Fruit fly (Drosophila melanogaster) whole organism, embryonic: ENCODE results near the gene CG44094.

Experiments
- ATbp ChIP-seq: fragments of 200-800 bp; sonication (Bioruptor generic); optimal IDR thresholded peaks from 2 replicates; lab custom pipeline; 2017; ENCODE audit warnings: missing biosample characterization, mild to moderate bottlenecking, missing genetic modification characterization, missing genetic modification reagents
- Adf1 ChIP-seq: fragments of 200-800 bp; sonication (Bioruptor generic); IDR thresholded peaks from 2 replicates; pipeline ENCODE4 v1.3.6; 2022; ENCODE audit warnings: missing biosample characterization, missing genetic modification characterization
- CG10959 ChIP-seq: fragments of 200-800 bp; sonication (Bioruptor generic); IDR thresholded peaks from 2 replicates; pipeline ENCODE4 v1.3.6; 2022; ENCODE audit warnings: missing biosample characterization, missing genetic modification characterization
- CG11696 ChIP-seq: fragments of 200-800 bp; sonication (Bioruptor generic); IDR thresholded peaks from 2 replicates; pipeline ENCODE4 v1.3.6; 2022; ENCODE audit warnings: missing biosample characterization, missing genetic modification characterization
- CG1602 ChIP-seq: fragments of 200-800 bp; sonication (Bioruptor generic); optimal IDR thresholded peaks from 3 replicates; lab custom pipeline; 2016; ENCODE audit warnings: missing biosample characterization, missing genetic modification characterization
- CG16779 ChIP-seq: fragments of 200-800 bp; sonication (Bioruptor generic); IDR thresholded peaks from 2 replicates; pipeline ENCODE4 v1.3.6; 2022; ENCODE audit warnings: missing biosample characterization, missing genetic modification characterization
- CG17361 ChIP-seq: fragments of 200-800 bp; sonication (Bioruptor generic); IDR thresholded peaks from 3 replicates; pipeline ENCODE4 v1.3.6; 2022; ENCODE audit warnings: missing biosample characterization, missing genetic modification characterization
- CG17568 ChIP-seq: fragments of 200-800 bp; sonication (Bioruptor generic); optimal IDR thresholded peaks from 2 replicates; lab custom pipeline; 2018; ENCODE audit warnings: missing biosample characterization, mild to moderate bottlenecking, missing genetic modification characterization, moderate library complexity
- CG1792 ChIP-seq: fragments of 200-800 bp; sonication (Bioruptor generic); optimal IDR thresholded peaks from 2 replicates; lab custom pipeline; 2016; ENCODE audit warnings: missing biosample characterization, missing genetic modification characterization
- CG18599 ChIP-seq: fragments of 200-800 bp; sonication (Bioruptor generic); optimal IDR thresholded peaks from 3 replicates; lab custom pipeline; 2017; ENCODE audit warnings: missing biosample characterization, missing genetic modification characterization, mild to moderate bottlenecking, moderate library complexity, missing genetic modification reagents
- CG18619 ChIP-seq: fragments of 200-800 bp; sonication (Bioruptor generic); optimal IDR thresholded peaks from 3 replicates; lab custom pipeline; 2017; ENCODE audit warnings: missing biosample characterization, mild to moderate bottlenecking, missing genetic modification characterization
- CG2116 ChIP-seq: fragments of 200-800 bp; sonication (Bioruptor generic); optimal IDR thresholded peaks from 3 replicates; lab custom pipeline; 2018; ENCODE audit warnings: missing biosample characterization, mild to moderate bottlenecking, missing genetic modification characterization
- CG2199 ChIP-seq: fragments of 200-800 bp; sonication (Bioruptor generic); IDR thresholded peaks from 3 replicates; pipeline ENCODE4 v1.3.6; 2022; ENCODE audit warnings: missing biosample characterization, missing genetic modification characterization
- CG2875 ChIP-seq: fragments of 200-800 bp; sonication (Bioruptor generic); optimal IDR thresholded peaks from 2 replicates; lab custom pipeline; 2017; ENCODE audit warnings: missing biosample characterization, mild to moderate bottlenecking, missing genetic modification characterization, missing genetic modification reagents
- CG3163 ChIP-seq: fragments of 200-800 bp; sonication (Bioruptor generic); optimal IDR thresholded peaks from 3 replicates; lab custom pipeline; 2016; ENCODE audit warnings: missing biosample characterization, missing genetic modification characterization
- CG3847 ChIP-seq: fragments of 200-800 bp; sonication (Bioruptor generic); IDR thresholded peaks from 2 replicates; pipeline ENCODE4 v1.3.6; 2022; ENCODE audit warnings: missing biosample characterization, missing genetic modification characterization
- CG4730 ChIP-seq: fragments of 200-800 bp; sonication (Bioruptor generic); IDR thresholded peaks from 2 replicates; pipeline ENCODE4 v1.3.6; 2022; ENCODE audit warnings: missing biosample characterization, missing genetic modification characterization
- CG4854 ChIP-seq: fragments of 200-800 bp; sonication (Bioruptor generic); optimal IDR thresholded peaks from 2 replicates; lab custom pipeline; 2016; ENCODE audit warnings: missing biosample characterization, missing genetic modification characterization, inconsistent platforms
- CG8765 ChIP-seq: fragments of 200-800 bp; sonication (Bioruptor generic); IDR thresholded peaks from 2 replicates; pipeline ENCODE4 v1.3.6; 2022; ENCODE audit warnings: missing biosample characterization, missing genetic modification characterization
- CG9215 ChIP-seq: fragments of 200-800 bp; sonication (Bioruptor generic); IDR thresholded peaks from 2 replicates; pipeline ENCODE4 v1.3.6; 2022; ENCODE audit warnings: missing biosample characterization, missing genetic modification characterization
- CG9437 ChIP-seq: fragments of 200-800 bp; sonication (Bioruptor generic); optimal IDR thresholded peaks from 2 replicates; lab custom pipeline; 2018; ENCODE audit warnings: missing biosample characterization, mild to moderate bottlenecking, missing genetic modification characterization
- Chrac-16 ChIP-seq: fragments of 200-800 bp; sonication (Bioruptor generic); optimal IDR thresholded peaks from 3 replicates; lab custom pipeline; 2016; ENCODE audit warnings: missing biosample characterization, missing genetic modification characterization
- CkIIα-i1 ChIP-seq: fragments of 200-800 bp; sonication (Bioruptor generic); IDR thresholded peaks from 2 replicates; pipeline ENCODE4 v1.3.6; 2022; ENCODE audit warnings: missing biosample characterization, missing genetic modification characterization
- ERR ChIP-seq: fragments of 200-800 bp; sonication (Bioruptor generic); optimal IDR thresholded peaks from 2 replicates; lab custom pipeline; 2016; ENCODE audit warnings: missing biosample characterization, missing genetic modification characterization
- GATAe ChIP-seq: fragments of 200-800 bp; sonication (Bioruptor generic); conservative IDR thresholded peaks from 2 replicates; pipeline ENCODE4 v1.3.6; 2022; ENCODE audit warnings: missing biosample characterization, missing genetic modification characterization
- HHEX ChIP-seq: fragments of 200-800 bp; sonication (Bioruptor generic); optimal IDR thresholded peaks from 3 replicates; lab custom pipeline; 2017; ENCODE audit warnings: missing biosample characterization, mild to moderate bottlenecking, missing genetic modification characterization, missing genetic modification reagents
- Mad ChIP-seq: fragments of 200-800 bp; sonication (Bioruptor generic); optimal IDR thresholded peaks from 2 replicates; lab custom pipeline; 2016; ENCODE audit warnings: missing biosample characterization, missing genetic modification characterization
- Optix ChIP-seq: fragments of 200-800 bp; sonication (Bioruptor generic); IDR thresholded peaks from 3 replicates; pipeline ENCODE4 v1.3.6; 2022; ENCODE audit warnings: missing biosample characterization, missing genetic modification characterization
- PHDP ChIP-seq: fragments of 200-800 bp; sonication (Bioruptor generic); optimal IDR thresholded peaks from 3 replicates; lab custom pipeline; 2018; ENCODE audit warnings: missing biosample characterization, mild to moderate bottlenecking, missing genetic modification characterization, moderate library complexity
- Pdp1 ChIP-seq, 2 experiments: fragments of 200-800 bp; sonication (Bioruptor generic); optimal IDR thresholded peaks; 3 replicates each; lab custom pipeline; 2016; ENCODE audit warnings: missing biosample characterization in 2 of 2, missing genetic modification characterization in 2 of 2, mild to moderate bottlenecking in 1 of 2, moderate library complexity in 1 of 2
- Ptx1 ChIP-seq: fragments of 200-800 bp; sonication (Bioruptor generic); IDR thresholded peaks from 2 replicates; pipeline ENCODE4 v1.3.6; 2022; ENCODE audit warnings: missing biosample characterization, missing genetic modification characterization
- Sox100B ChIP-seq: fragments of 200-800 bp; sonication (Bioruptor generic); optimal IDR thresholded peaks from 3 replicates; lab custom pipeline; 2018; ENCODE audit warnings: missing biosample characterization, mild to moderate bottlenecking, missing genetic modification characterization
- Usf ChIP-seq: fragments of 200-800 bp; sonication (Bioruptor generic); optimal IDR thresholded peaks from 2 replicates; lab custom pipeline; 2017; ENCODE audit warnings: missing genotype, missing biosample characterization, missing genetic modification characterization
- bcd ChIP-seq: fragments of 200-800 bp; sonication (Bioruptor generic); optimal IDR thresholded peaks from 2 replicates; lab custom pipeline; 2017; ENCODE audit warnings: missing biosample characterization, mild to moderate bottlenecking, missing genetic modification characterization
- br ChIP-seq: fragments of >200 bp; optimal IDR thresholded peaks from 2 replicates; lab custom pipeline; 2017
- dan ChIP-seq: fragments of 200-800 bp; sonication (Bioruptor generic); IDR thresholded peaks from 2 replicates; pipeline ENCODE4 v1.3.6; 2022; ENCODE audit warnings: missing biosample characterization, missing genetic modification characterization
- dpn ChIP-seq, 2 experiments: fragments of 200-800 bp; sonication (Bioruptor generic); optimal IDR thresholded peaks; 3 replicates each; lab custom pipeline; 2016; ENCODE audit warnings: missing biosample characterization in 2 of 2, missing genetic modification characterization in 2 of 2
- esg ChIP-seq: fragments of 200-800 bp; sonication (Bioruptor generic); conservative IDR thresholded peaks from 2 replicates; pipeline ENCODE4 v1.3.6; 2022; ENCODE audit warnings: missing biosample characterization, missing genetic modification characterization
- gfzf ChIP-seq: fragments of 200-800 bp; sonication (Bioruptor generic); optimal IDR thresholded peaks from 2 replicates; lab custom pipeline; 2016; ENCODE audit warnings: missing biosample characterization, mild to moderate bottlenecking, missing genetic modification characterization, moderate library complexity
- grau ChIP-seq: fragments of 200-800 bp; optimal IDR thresholded peaks from 3 replicates; lab custom pipeline; 2019; ENCODE audit warnings: missing biosample characterization, mild to moderate bottlenecking, missing genetic modification characterization, moderate library complexity
- lmd ChIP-seq: fragments of 200-800 bp; sonication (Bioruptor generic); IDR thresholded peaks from 2 replicates; pipeline ENCODE4 v1.3.6; 2022; ENCODE audit warnings: missing biosample characterization, missing genetic modification characterization
- mam ChIP-seq: fragments of 200-800 bp; sonication (Bioruptor generic); optimal IDR thresholded peaks from 3 replicates; lab custom pipeline; 2016; ENCODE audit warnings: missing biosample characterization, missing genetic modification characterization
- nerfin-1 ChIP-seq: fragments of 200-800 bp; sonication (Bioruptor generic); optimal IDR thresholded peaks from 3 replicates; lab custom pipeline; 2019; ENCODE audit warnings: missing biosample characterization, mild to moderate bottlenecking, missing genetic modification characterization, moderate library complexity
- nmo ChIP-seq: fragments of 200-800 bp; sonication (Bioruptor generic); optimal IDR thresholded peaks from 2 replicates; lab custom pipeline; 2018; ENCODE audit warnings: missing biosample characterization, mild to moderate bottlenecking, missing genetic modification characterization, moderate library complexity
- shn ChIP-seq: fragments of 200-800 bp; sonication (Bioruptor generic); optimal IDR thresholded peaks from 3 replicates; lab custom pipeline; 2016; ENCODE audit warnings: missing biosample characterization, missing genetic modification characterization
- so ChIP-seq: fragments of 200-800 bp; sonication (Bioruptor generic); IDR thresholded peaks from 3 replicates; pipeline ENCODE4 v1.3.6; 2022; ENCODE audit warnings: missing biosample characterization, missing genetic modification characterization
- sug ChIP-seq: fragments of 200-800 bp; optimal IDR thresholded peaks from 2 replicates; lab custom pipeline; 2019; ENCODE audit warnings: missing biosample characterization, mild to moderate bottlenecking, missing genetic modification characterization, moderate library complexity
- tin ChIP-seq: fragments of 200-800 bp; sonication (Bioruptor generic); optimal IDR thresholded peaks from 3 replicates; lab custom pipeline; 2016; ENCODE audit warnings: missing biosample characterization, missing genetic modification characterization
- wor ChIP-seq: fragments of 200-800 bp; sonication (Bioruptor generic); IDR thresholded peaks from 2 replicates; pipeline ENCODE4 v1.3.6; 2022; ENCODE audit warnings: missing biosample characterization, missing genetic modification characterization
- zf30C ChIP-seq: fragments of 200-800 bp; sonication (Bioruptor generic); optimal IDR thresholded peaks from 3 replicates; lab custom pipeline; 2018; ENCODE audit warnings: missing biosample characterization, mild to moderate bottlenecking, missing genetic modification characterization

Gene CG44094

DNA sequence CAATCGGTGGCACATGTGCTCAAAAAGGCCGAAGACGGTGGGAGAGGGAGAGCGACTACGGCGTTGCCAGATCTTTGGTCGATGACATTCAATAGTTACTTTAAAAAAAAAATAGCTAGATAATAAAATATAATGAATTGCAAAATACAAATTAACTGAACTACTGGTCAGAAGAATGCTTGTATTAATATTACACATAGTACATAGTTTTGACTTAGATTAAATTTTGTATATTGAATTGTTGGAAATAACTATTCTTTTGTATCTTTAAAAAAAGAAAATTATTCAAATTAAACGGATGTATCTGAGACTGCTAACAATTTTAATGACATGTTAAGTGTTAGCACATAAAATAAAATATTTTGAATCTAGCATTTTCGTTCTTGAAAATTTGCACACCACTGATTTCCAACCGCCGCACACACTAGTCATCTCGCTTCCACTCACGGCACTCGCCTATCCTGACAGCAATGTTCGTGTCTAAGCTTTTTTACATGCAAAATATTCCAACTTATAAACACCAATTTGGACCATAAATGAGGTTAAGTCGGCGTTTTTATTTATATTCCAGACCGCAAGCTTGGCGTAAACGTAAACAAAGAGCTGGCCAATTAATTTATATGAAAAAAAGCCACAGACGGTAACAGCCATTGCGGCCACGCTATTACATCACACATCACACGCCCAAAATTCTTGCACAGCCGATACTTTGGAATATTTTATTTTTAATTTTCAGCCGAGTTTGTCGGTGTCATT lies 1.3 kb downstream of the CG44094 start (continued):
- TF ChIP-seq CG8765 (GFP tag; lab: Robert Waterston, UW) = no peak; the same call in 1 of the 2 replicates
- peak; percentile 24 for TF ChIP-seq CG2875 (GFP tag; lab: Kevin White, UChicago)
- peak; percentile 39; the same call in 1 of the 2 replicates for TF ChIP-seq wor (GFP tag; lab: Robert Waterston, UW)
- peak; percentile 52; the same call in 1 of the 2 replicates for TF ChIP-seq CG9215
- no peak for TF ChIP-seq Optix
- TF ChIP-seq Pdp1 (GFP tag; optimal IDR thresholded peaks at IDR 0.05; lab: Kevin White, UChicago) = peak; percentile 47 to 95
- TF ChIP-seq Chrac-16 (GFP tag; lab: Kevin White, UChicago) = peak; percentile 62
- peak; percentile 86 for TF ChIP-seq nmo (GFP tag; lab: Kevin White, UChicago)
- TF ChIP-seq CG16779 (GFP tag; lab: Robert Waterston, UW) = no peak
- peak; percentile 66 for TF ChIP-seq tin (GFP tag; lab: Kevin White, UChicago)
- TF ChIP-seq CG9437 = peak; percentile 73
- TF ChIP-seq Sox100B = peak; percentile 84
- TF ChIP-seq shn (GFP tag; lab: Kevin White, UChicago) = peak; percentile 29
- TF ChIP-seq ATbp (GFP tag; lab: Kevin White, UChicago) = peak; percentile 43
- 0 out of 3 replicates have a peak, but pooled peaks have one; percentile 48 for TF ChIP-seq so
- peak; percentile 78 for TF ChIP-seq CG1602
- TF ChIP-seq dan = no peak
- TF ChIP-seq CG18599 (GFP tag; lab: Kevin White, UChicago) = peak; percentile 84
- TF ChIP-seq zf30C (GFP tag; lab: Kevin White, UChicago) = no peak
- TF ChIP-seq bcd (GFP tag; lab: Kevin White, UChicago) = peak; percentile 76
- no peak for TF ChIP-seq CG2116
- TF ChIP-seq GATAe (GFP tag; lab: Robert Waterston, UW) = no peak
- peak; percentile 75 for TF ChIP-seq PHDP (tag; lab: Kevin White, UChicago)
- peak; percentile 69 for TF ChIP-seq CG3847 (GFP tag; lab: Robert Waterston, UW)
- TF ChIP-seq CG1792 (GFP tag; lab: Kevin White, UChicago) = peak; percentile 22
- no peak for TF ChIP-seq CG3163 (GFP tag; lab: Kevin White, UChicago)
- peak; percentile 90 for TF ChIP-seq CG17361
- peak; percentile 63 for TF ChIP-seq CG4730
- peak; percentile 76 for TF ChIP-seq lmd (GFP tag; lab: Robert Waterston, UW)
- TF ChIP-seq CkIIα-i1 (GFP tag; lab: Robert Waterston, UW) = no peak
- TF ChIP-seq gfzf (GFP tag; lab: Kevin White, UChicago) = no peak
- TF ChIP-seq sug (tag; lab: Kevin White, UChicago) = peak; percentile 57
- peak; percentile 59 for TF ChIP-seq mam
- TF ChIP-seq Ptx1 (GFP tag; lab: Robert Waterston, UW) = peak; percentile 82
- TF ChIP-seq esg = peak; percentile 65
- TF ChIP-seq CG17568 (GFP tag; lab: Kevin White, UChicago) = no peak
- TF ChIP-seq ERR = no peak
- no peak for TF ChIP-seq CG11696
- TF ChIP-seq Mad (GFP tag; lab: Kevin White, UChicago) = peak; percentile 52
- peak; percentile 63 for TF ChIP-seq nerfin-1 (tag; lab: Kevin White, UChicago)
- TF ChIP-seq Adf1 (GFP tag; lab: Robert Waterston, UW) = 0 out of 2 replicates have a peak, but pooled peaks have one; percentile 7
- TF ChIP-seq CG10959 = no peak
- peak; percentile 81 for TF ChIP-seq grau (tag; lab: Kevin White, UChicago)
- peak; percentile 70 for TF ChIP-seq CG18619
- TF ChIP-seq Usf (GFP tag; lab: Kevin White, UChicago) = peak; percentile 30
- TF ChIP-seq HHEX (GFP tag; lab: Kevin White, UChicago) = peak; percentile 55
- TF ChIP-seq CG4854 (GFP tag; lab: Kevin White, UChicago) = no peak
- no peak for TF ChIP-seq CG2199 (GFP tag; lab: Robert Waterston, UW)
- TF ChIP-seq dpn (GFP tag; optimal IDR thresholded peaks at IDR 0.05; lab: Kevin White, UChicago) = peak; percentile 58 to 70
- TF ChIP-seq br (lab: Kevin White, UChicago) = no peak
